Worm (Caenorhabditis elegans) whole organism, L2 larva: ENCODE results near the gene nas-19.

Experiments
- ZK546.5 ChIP-seq: sonication (generic microtip); optimal IDR thresholded peaks from 2 replicates; lab custom pipeline; 2017; ENCODE audit warnings: missing biosample characterization, missing genetic modification characterization
- ceh-82 ChIP-seq: fragments of 150-350 bp; optimal IDR thresholded peaks from 2 replicates; lab custom pipeline; 2014; ENCODE audit warnings: missing biosample characterization, missing genetic modification characterization
- lin-39 ChIP-seq: fragments of 150-350 bp; optimal IDR thresholded peaks from 2 replicates; lab custom pipeline; 2014; ENCODE audit warnings: missing biosample characterization, missing genetic modification reagents, missing genetic modification characterization
- mdl-1 ChIP-seq, 2 experiments: fragments of 150-350 bp in 1 of 2; sonication (generic microtip) in 1 of 2; optimal IDR thresholded peaks; 2 replicates each; lab custom pipeline; 2017; ENCODE audit warnings: missing biosample characterization in 2 of 2, missing genetic modification characterization in 2 of 2
- nhr-11 ChIP-seq: fragments of 150-350 bp; optimal IDR thresholded peaks from 2 replicates; lab custom pipeline; 2014; ENCODE audit warnings: missing biosample characterization, missing genetic modification characterization

DNA sequence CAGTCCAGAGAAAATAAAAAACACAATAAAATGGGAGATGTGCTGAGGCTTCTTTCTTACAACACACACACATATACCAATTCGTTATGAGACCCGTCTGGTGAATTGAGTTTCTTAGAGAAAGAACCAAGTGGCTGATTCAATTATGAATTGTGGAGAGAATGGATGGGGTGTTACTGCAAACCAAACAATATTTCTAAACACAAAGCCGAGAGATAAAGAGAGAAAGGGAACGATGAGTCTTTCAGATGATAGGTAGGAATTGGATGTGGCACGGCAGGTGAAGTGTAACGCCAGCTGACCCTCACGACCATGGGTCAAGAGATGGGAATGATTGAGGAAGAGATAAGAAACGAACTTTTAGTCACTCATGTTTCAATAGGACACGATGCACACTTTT, 43.8 kb upstream of the nas-19 start, which contains the start of gene mig-17:
- TF ChIP-seq lin-39 (tag; lab: Kevin White, UChicago) (no peak), ceh-82 (tag; lab: Kevin White, UChicago) (no peak), nhr-11 (tag; lab: Kevin White, UChicago) (no peak), mdl-1 (tag; optimal IDR thresholded peaks at IDR 0.05; lab: Kevin White, UChicago) (no peak), ZK546.5 (tag; lab: Kevin White, UChicago) (no peak)
